Fruit fly (Drosophila melanogaster) Kc167 (cell line): ENCODE data around the gene CG15306.

Experiments used
- Myc ChIP-seq: fragments of >200 bp; optimal IDR thresholded peaks from 2 replicates; lab custom pipeline; 2017; ENCODE audit warnings: missing external identifiers
- h ChIP-seq: fragments of >200 bp; optimal IDR thresholded peaks from 3 replicates; lab custom pipeline; 2018; ENCODE audit warnings: missing external identifiers
- insv ChIP-seq: fragments of >200 bp; optimal IDR thresholded peaks from 3 replicates; lab custom pipeline; 2018; ENCODE audit warnings: missing external identifiers
- psq ChIP-seq: fragments of >200 bp; optimal IDR thresholded peaks from 2 replicates; lab custom pipeline; 2017; ENCODE audit warnings: missing external identifiers
- ttk ChIP-seq: sonication (Bioruptor generic); optimal IDR thresholded peaks from 2 replicates; lab custom pipeline; 2017; ENCODE audit warnings: missing external identifiers

- TF ChIP-seq psq (lab: Kevin White, UChicago) (no peak), ttk (lab: Kevin White, UChicago) (no peak), insv (no peak), h (no peak), Myc (lab: Kevin White, UChicago) (no peak)
Observed at dm6 chrX:10307955-10308354, 23.7 kb downstream of the CG15306 start.
